Fruit fly (Drosophila melanogaster): ENCODE results near the gene CG12715.

Gene CG12715

dm6 chrX:13087333-13087828 lies 32.3 kb upstream of the CG12715 start (continued):
- TF ChIP-seq nerfin-1 (tag; optimal IDR thresholded peaks at IDR 0.05) (no peak), CG12744 (GFP tag; optimal IDR thresholded peaks at IDR 0.05) (no peak), yki (optimal IDR thresholded peaks at IDR 0.05) (no peak), Dbx (GFP tag; IDR thresholded peaks at IDR 0.05) (0 out of 3 replicates have a peak, but pooled peaks have one; percentile 20), CG15011 (GFP tag; optimal IDR thresholded peaks at IDR 0.05) (no peak), CG3163 (GFP tag; optimal IDR thresholded peaks at IDR 0.05) (no peak), CG17802 (tag; optimal IDR thresholded peaks at IDR 0.05) (no peak), CG7372 (GFP tag; IDR thresholded peaks at IDR 0.05) (no peak), Nf-YA (GFP tag; IDR thresholded peaks at IDR 0.05) (0 out of 2 replicates have a peak, but pooled peaks have one; percentile 9), Spps (tag; optimal IDR thresholded peaks at IDR 0.05) (no peak), CG17359 (tag; optimal IDR thresholded peaks at IDR 0.05) (no peak), exex (tag; optimal IDR thresholded peaks at IDR 0.05) (peak; percentile 55), CG15601 (tag; optimal IDR thresholded peaks at IDR 0.05) (no peak), pum (GFP tag; optimal IDR thresholded peaks at IDR 0.05) (no peak), gfzf (GFP tag; optimal IDR thresholded peaks at IDR 0.05) (no peak), CG18619 (GFP tag; optimal IDR thresholded peaks at IDR 0.05) (no peak), CG2120 (GFP tag; optimal IDR thresholded peaks at IDR 0.05) (peak; percentile 45), CG6175 (GFP tag; IDR thresholded peaks at IDR 0.05) (no peak), Fer3 (tag; optimal IDR thresholded peaks at IDR 0.05) (peak; percentile 18), CG17829 (tag; optimal IDR thresholded peaks at IDR 0.05) (no peak), fru (optimal IDR thresholded peaks at IDR 0.05) (no peak), CG5180 (GFP tag; optimal IDR thresholded peaks at IDR 0.05) (no peak), HLH3B (GFP tag; IDR thresholded peaks at IDR 0.05) (no peak), CrebB (tag; optimal IDR thresholded peaks at IDR 0.05) (no peak), schlank (tag; optimal IDR thresholded peaks at IDR 0.05) (peak; percentile 8), Dp (GFP tag; optimal IDR thresholded peaks at IDR 0.05) (no peak), CG7987 (GFP tag; optimal IDR thresholded peaks at IDR 0.05) (no peak), BtbVII (GFP tag; optimal IDR thresholded peaks at IDR 0.05) (no peak), Mes4 (GFP tag; optimal IDR thresholded peaks at IDR 0.05) (no peak), CG3847 (GFP tag; IDR thresholded peaks at IDR 0.05) (0 out of 2 replicates have a peak, but pooled peaks have one; percentile 19), CG10543 (GFP tag; optimal IDR thresholded peaks at IDR 0.05) (peak; percentile 11), NfI (GFP tag; optimal IDR thresholded peaks at IDR 0.05) (peak; percentile 11), CG2875 (GFP tag; optimal IDR thresholded peaks at IDR 0.05) (no peak), da (GFP tag; optimal IDR thresholded peaks at IDR 0.05) (no peak), CG2199 (GFP tag; IDR thresholded peaks at IDR 0.05) (no peak), CG1647 (GFP tag; optimal IDR thresholded peaks at IDR 0.05) (no peak), ase (GFP tag; IDR thresholded peaks at IDR 0.05) (no peak), fd96Cb (tag; optimal IDR thresholded peaks at IDR 0.05) (no peak), CG11560 (tag; IDR thresholded peaks at IDR 0.05) (no peak), gsb (GFP tag; IDR thresholded peaks at IDR 0.05) (no peak), YL-1 (GFP tag; optimal IDR thresholded peaks at IDR 0.05) (no peak), CG15514 (GFP tag; optimal IDR thresholded peaks at IDR 0.05) (peak; percentile 29), ash1 (GFP tag; optimal IDR thresholded peaks at IDR 0.05) (no peak), CG16815 (GFP tag; optimal IDR thresholded peaks at IDR 0.05) (no peak), luna (GFP tag; optimal IDR thresholded peaks at IDR 0.05) (no peak), dan (GFP tag; IDR thresholded peaks at IDR 0.05) (no peak), knrl (GFP tag; IDR thresholded peaks at IDR 0.05; ENCODE audit: partially characterized antibody) (no peak), Nf-YB (GFP tag; optimal IDR thresholded peaks at IDR 0.05) (no peak), chinmo (GFP tag; IDR thresholded peaks at IDR 0.05; ENCODE audit: partially characterized antibody) (peak; percentile 81; the same call in 2 of the 4 replicates), CG3281 (GFP tag; optimal IDR thresholded peaks at IDR 0.05) (no peak), chif (GFP tag; optimal IDR thresholded peaks at IDR 0.05) (no peak)
